Fruit fly (Drosophila melanogaster) whole organism, embryonic: ENCODE measurements around the gene CG5687.

Experiments
- B-H1 ChIP-seq: fragments of 200-800 bp; sonication (Bioruptor generic); IDR thresholded peaks from 3 replicates; pipeline ENCODE4 v1.3.6; 2022; ENCODE audit warnings: missing biosample characterization, missing genetic modification characterization
- Blimp-1 ChIP-seq: fragments of 200-800 bp; sonication (Bioruptor generic); optimal IDR thresholded peaks from 3 replicates; lab custom pipeline; 2018; ENCODE audit warnings: missing biosample characterization, missing genetic modification characterization, mild to moderate bottlenecking, moderate library complexity, missing genetic modification reagents
- Bteb2 ChIP-seq: fragments of 200-800 bp; sonication (Bioruptor generic); optimal IDR thresholded peaks from 2 replicates; lab custom pipeline; 2016; ENCODE audit warnings: missing biosample characterization, missing genetic modification characterization
- C15 ChIP-seq: fragments of 200-800 bp; sonication (Bioruptor generic); IDR thresholded peaks from 3 replicates; pipeline ENCODE4 v1.3.6; 2022; ENCODE audit warnings: missing biosample characterization, missing genetic modification characterization
- CG11504 ChIP-seq: fragments of 200-800 bp; sonication (Bioruptor generic); optimal IDR thresholded peaks from 3 replicates; lab custom pipeline; 2019; ENCODE audit warnings: missing biosample characterization, mild to moderate bottlenecking, missing genetic modification characterization, moderate library complexity
- CG12104 ChIP-seq: fragments of 200-800 bp; sonication (Bioruptor generic); optimal IDR thresholded peaks from 3 replicates; lab custom pipeline; 2016; ENCODE audit warnings: missing biosample characterization, missing genetic modification characterization
- CG12155 ChIP-seq: fragments of 200-800 bp; sonication (Bioruptor generic); optimal IDR thresholded peaks from 3 replicates; lab custom pipeline; 2016; ENCODE audit warnings: missing biosample characterization, missing genetic modification characterization
- CG12659 ChIP-seq: fragments of 200-800 bp; sonication (Bioruptor generic); optimal IDR thresholded peaks from 3 replicates; lab custom pipeline; 2017; ENCODE audit warnings: mild to moderate bottlenecking, missing biosample characterization, missing genetic modification reagents, missing genetic modification characterization
- CG12942 ChIP-seq: fragments of 200-800 bp; sonication (Bioruptor generic); optimal IDR thresholded peaks from 3 replicates; lab custom pipeline; 2016; ENCODE audit warnings: missing biosample characterization, missing genetic modification characterization
- CG13624 ChIP-seq: fragments of 200-800 bp; sonication (Bioruptor generic); optimal IDR thresholded peaks from 2 replicates; lab custom pipeline; 2016; ENCODE audit warnings: missing biosample characterization, missing genetic modification characterization
- CG15011 ChIP-seq: fragments of 200-800 bp; sonication (Bioruptor generic); optimal IDR thresholded peaks from 3 replicates; lab custom pipeline; 2018; ENCODE audit warnings: missing biosample characterization, mild to moderate bottlenecking, missing genetic modification characterization
- CG15696 ChIP-seq: fragments of 200-800 bp; sonication (Bioruptor generic); optimal IDR thresholded peaks from 2 replicates; lab custom pipeline; 2019; ENCODE audit warnings: missing biosample characterization, mild to moderate bottlenecking, missing genetic modification characterization, moderate library complexity
- CG17186 ChIP-seq: fragments of 200-800 bp; sonication (Bioruptor generic); optimal IDR thresholded peaks from 3 replicates; lab custom pipeline; 2017; ENCODE audit warnings: missing biosample characterization, missing genetic modification reagents, missing genetic modification characterization
- CG17359 ChIP-seq: fragments of 200-800 bp; sonication (Bioruptor generic); optimal IDR thresholded peaks from 3 replicates; lab custom pipeline; 2018; ENCODE audit warnings: missing biosample characterization, mild to moderate bottlenecking, missing genetic modification characterization, moderate library complexity
- CG1792 ChIP-seq: fragments of 200-800 bp; sonication (Bioruptor generic); optimal IDR thresholded peaks from 2 replicates; lab custom pipeline; 2016; ENCODE audit warnings: missing biosample characterization, missing genetic modification characterization
- CG2116 ChIP-seq: fragments of 200-800 bp; sonication (Bioruptor generic); optimal IDR thresholded peaks from 3 replicates; lab custom pipeline; 2018; ENCODE audit warnings: missing biosample characterization, mild to moderate bottlenecking, missing genetic modification characterization
- CG2120 ChIP-seq: fragments of 200-800 bp; sonication (Bioruptor generic); optimal IDR thresholded peaks from 3 replicates; lab custom pipeline; 2016; ENCODE audit warnings: missing biosample characterization, missing genetic modification characterization
- CG2678 ChIP-seq: fragments of 200-800 bp; sonication (Bioruptor generic); optimal IDR thresholded peaks from 3 replicates; lab custom pipeline; 2019; ENCODE audit warnings: missing biosample characterization, mild to moderate bottlenecking, missing genetic modification characterization, moderate library complexity
- CG3847 ChIP-seq: fragments of 200-800 bp; sonication (Bioruptor generic); IDR thresholded peaks from 2 replicates; pipeline ENCODE4 v1.3.6; 2022; ENCODE audit warnings: missing biosample characterization, missing genetic modification characterization
- CG42726 ChIP-seq: fragments of 200-800 bp; sonication (Bioruptor generic); IDR thresholded peaks from 2 replicates; pipeline ENCODE4 v1.3.6; 2022; ENCODE audit warnings: missing biosample characterization, missing genetic modification characterization; ENCODE audit not compliant: partially characterized antibody
- CG4360 ChIP-seq: fragments of 200-800 bp; sonication (Bioruptor generic); IDR thresholded peaks from 2 replicates; pipeline ENCODE4 v1.3.6; 2022; ENCODE audit warnings: missing biosample characterization, missing genetic modification characterization
- CG6683 ChIP-seq: fragments of 200-800 bp; sonication (Bioruptor generic); optimal IDR thresholded peaks from 2 replicates; lab custom pipeline; 2017; ENCODE audit warnings: missing biosample characterization, mild to moderate bottlenecking, missing genetic modification characterization, missing genetic modification reagents
- CG8281 ChIP-seq: fragments of 200-800 bp; sonication (Bioruptor generic); optimal IDR thresholded peaks from 2 replicates; lab custom pipeline; 2018; ENCODE audit warnings: missing biosample characterization, mild to moderate bottlenecking, missing genetic modification characterization, moderate library complexity
- CG8765 ChIP-seq: fragments of 200-800 bp; sonication (Bioruptor generic); IDR thresholded peaks from 2 replicates; pipeline ENCODE4 v1.3.6; 2022; ENCODE audit warnings: missing biosample characterization, missing genetic modification characterization
- CrebB ChIP-seq: fragments of 200-800 bp; sonication (Bioruptor generic); optimal IDR thresholded peaks from 3 replicates; lab custom pipeline; 2018; ENCODE audit warnings: missing biosample characterization, mild to moderate bottlenecking, missing genetic modification characterization
- Dip2 ChIP-seq: fragments of 200-800 bp; sonication (Bioruptor generic); IDR thresholded peaks from 2 replicates; pipeline ENCODE4 v1.3.6; 2022; ENCODE audit warnings: missing biosample characterization, missing genetic modification characterization
- Dip3 ChIP-seq: fragments of 200-800 bp; sonication (Bioruptor generic); optimal IDR thresholded peaks from 3 replicates; lab custom pipeline; 2016; ENCODE audit warnings: missing biosample characterization, missing genetic modification characterization
- Doc2 ChIP-seq: fragments of 200-800 bp; sonication (Bioruptor generic); IDR thresholded peaks from 2 replicates; pipeline ENCODE4 v1.3.6; 2022; ENCODE audit warnings: missing biosample characterization, missing genetic modification characterization
- Fer1 ChIP-seq: fragments of 200-800 bp; sonication (Bioruptor generic); optimal IDR thresholded peaks from 2 replicates; lab custom pipeline; 2017; ENCODE audit warnings: missing biosample characterization, mild to moderate bottlenecking, missing genetic modification characterization
- Hmr ChIP-seq: fragments of 200-800 bp; sonication (Bioruptor generic); optimal IDR thresholded peaks from 3 replicates; lab custom pipeline; 2017; ENCODE audit warnings: mild to moderate bottlenecking, missing biosample characterization, missing genetic modification reagents, missing genetic modification characterization
- Hmx ChIP-seq: fragments of 200-800 bp; sonication (Bioruptor generic); optimal IDR thresholded peaks from 2 replicates; lab custom pipeline; 2016; ENCODE audit warnings: missing biosample characterization, missing genetic modification characterization
- Myb ChIP-seq: fragments of 200-800 bp; sonication (Bioruptor generic); optimal IDR thresholded peaks from 2 replicates; lab custom pipeline; 2016; ENCODE audit warnings: missing biosample characterization, missing genetic modification characterization
- NK7.1 ChIP-seq: fragments of 200-800 bp; sonication (Bioruptor generic); optimal IDR thresholded peaks from 3 replicates; lab custom pipeline; 2016; ENCODE audit warnings: missing biosample characterization, missing genetic modification characterization
- Neu2 ChIP-seq: fragments of 200-800 bp; sonication (Bioruptor generic); optimal IDR thresholded peaks from 3 replicates; lab custom pipeline; 2016; ENCODE audit warnings: missing biosample characterization, missing genetic modification characterization, borderline replicate concordance
- Nf-YB ChIP-seq: fragments of 200-800 bp; sonication (Bioruptor generic); optimal IDR thresholded peaks from 3 replicates; lab custom pipeline; 2019; ENCODE audit warnings: missing biosample characterization, mild to moderate bottlenecking, missing genetic modification characterization, moderate library complexity
- Rfx ChIP-seq: fragments of 200-800 bp; sonication (Bioruptor generic); IDR thresholded peaks from 2 replicates; pipeline ENCODE4 v1.3.6; 2022; ENCODE audit warnings: missing biosample characterization, missing genetic modification characterization
- Sox102F ChIP-seq: fragments of 200-800 bp; sonication (Bioruptor generic); optimal IDR thresholded peaks from 2 replicates; lab custom pipeline; 2018; ENCODE audit warnings: missing biosample characterization, mild to moderate bottlenecking, missing genetic modification characterization, moderate library complexity
- crp ChIP-seq, 2 experiments: fragments of 200-800 bp; sonication (Bioruptor generic); optimal IDR thresholded peaks; 2 replicates in 1 of 2; 3 replicates in 1 of 2; lab custom pipeline; 2017; ENCODE audit warnings: missing biosample characterization in 2 of 2, missing genetic modification characterization in 2 of 2, mild to moderate bottlenecking in 1 of 2, moderate library complexity in 1 of 2
- disco-r ChIP-seq: fragments of 200-800 bp; sonication (Bioruptor generic); optimal IDR thresholded peaks from 2 replicates; lab custom pipeline; 2016; ENCODE audit warnings: missing biosample characterization, missing genetic modification characterization
- gem ChIP-seq: fragments of 200-800 bp; sonication (Bioruptor generic); optimal IDR thresholded peaks from 2 replicates; lab custom pipeline; 2019; ENCODE audit warnings: missing biosample characterization, mild to moderate bottlenecking, missing genetic modification characterization, moderate library complexity
- gt ChIP-seq: fragments of 200-800 bp; sonication (Bioruptor generic); IDR thresholded peaks from 2 replicates; pipeline ENCODE4 v1.3.6; 2022; ENCODE audit warnings: missing biosample characterization, missing genetic modification characterization
- jing ChIP-seq: fragments of 200-800 bp; sonication (Bioruptor generic); optimal IDR thresholded peaks from 2 replicates; lab custom pipeline; 2018; ENCODE audit warnings: missing biosample characterization, mild to moderate bottlenecking, missing genetic modification characterization
- luna ChIP-seq: fragments of 200-800 bp; sonication (Bioruptor generic); optimal IDR thresholded peaks from 2 replicates; lab custom pipeline; 2016; ENCODE audit warnings: missing biosample characterization, missing genetic modification characterization
- odd ChIP-seq: fragments of 200-800 bp; sonication (Bioruptor generic); optimal IDR thresholded peaks from 2 replicates; lab custom pipeline; 2017; ENCODE audit warnings: missing biosample characterization, mild to moderate bottlenecking, missing genetic modification characterization
- onecut ChIP-seq: fragments of 200-800 bp; sonication (Bioruptor generic); IDR thresholded peaks from 2 replicates; pipeline ENCODE4 v1.3.6; 2022; ENCODE audit warnings: missing biosample characterization, missing genetic modification characterization
- row ChIP-seq: fragments of 200-800 bp; sonication (Bioruptor generic); IDR thresholded peaks from 3 replicates; pipeline ENCODE4 v1.3.6; 2022; ENCODE audit warnings: missing biosample characterization, missing genetic modification characterization
- sens ChIP-seq: fragments of 200-800 bp; sonication (Bioruptor generic); peaks from one replicate; lab custom pipeline; 2016; ENCODE audit warnings: missing biosample characterization, missing genetic modification characterization
- sob ChIP-seq: fragments of 200-800 bp; sonication (Bioruptor generic); IDR thresholded peaks from 2 replicates; pipeline ENCODE4 v1.3.6; 2022; ENCODE audit warnings: missing biosample characterization, missing genetic modification characterization
- ssp ChIP-seq: fragments of 200-800 bp; sonication (Bioruptor generic); IDR thresholded peaks from 2 replicates; pipeline ENCODE4 v1.3.6; 2022; ENCODE audit warnings: missing biosample characterization, missing genetic modification characterization
- unpg ChIP-seq: fragments of 200-800 bp; sonication (Bioruptor generic); optimal IDR thresholded peaks from 3 replicates; lab custom pipeline; 2018; ENCODE audit warnings: missing biosample characterization, mild to moderate bottlenecking, missing genetic modification characterization, moderate library complexity
- vnd ChIP-seq: fragments of 200-800 bp; sonication (Bioruptor generic); IDR thresholded peaks from 3 replicates; pipeline ENCODE4 v1.3.6; 2022; ENCODE audit warnings: missing biosample characterization, missing genetic modification characterization; ENCODE audit not compliant: partially characterized antibody

Gene CG5687

DNA sequence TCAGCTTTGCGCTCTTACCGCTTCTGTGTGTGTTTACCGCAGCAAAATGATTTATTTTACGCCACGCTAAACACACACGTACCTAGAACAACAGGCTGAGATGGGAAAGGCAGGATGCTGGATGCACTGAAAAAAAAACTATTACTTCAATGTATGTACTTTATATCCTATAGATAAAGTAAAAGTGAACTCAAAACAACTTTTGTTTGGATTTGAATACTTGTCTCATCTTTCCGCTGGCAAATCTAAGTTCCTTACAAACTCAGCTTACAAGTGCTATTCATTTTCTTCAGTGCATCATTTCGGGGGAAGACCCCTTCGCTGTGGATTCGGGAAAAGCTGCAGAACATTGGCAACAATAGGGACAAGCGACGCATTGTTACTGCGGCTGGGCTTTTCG lies 37.9 kb upstream of the CG5687 start (continued):
- TF ChIP-seq sens (peak; percentile 22), CG12104 (GFP tag; lab: Kevin White, UChicago) (no peak), CG17186 (GFP tag; lab: Kevin White, UChicago) (no peak), Hmx (GFP tag; lab: Kevin White, UChicago) (no peak), unpg (peak; percentile 7), C15 (GFP tag; lab: Robert Waterston, UW) (no peak), CG42726 (GFP tag; lab: Robert Waterston, UW) (no peak), CG12659 (no peak), B-H1 (GFP tag; lab: Robert Waterston, UW) (no peak), CG6683 (GFP tag; lab: Kevin White, UChicago) (no peak), CG2678 (tag; lab: Kevin White, UChicago) (peak; percentile 58), odd (GFP tag; lab: Kevin White, UChicago) (no peak), row (GFP tag; lab: Robert Waterston, UW) (peak; percentile 50; the same call in 2 of the 3 replicates), CG12155 (GFP tag; lab: Kevin White, UChicago) (no peak), CG2116 (GFP tag; lab: Kevin White, UChicago) (no peak), Neu2 (GFP tag; lab: Kevin White, UChicago) (no peak), luna (no peak), Dip3 (GFP tag; lab: Kevin White, UChicago) (no peak), ssp (peak; percentile 17; the same call in 1 of the 2 replicates), gt (GFP tag; lab: Robert Waterston, UW) (no peak), Nf-YB (no peak), CG15011 (GFP tag; lab: Kevin White, UChicago) (no peak), Sox102F (no peak), onecut (GFP tag; lab: Robert Waterston, UW) (no peak), CG1792 (GFP tag; lab: Kevin White, UChicago) (no peak), Rfx (GFP tag; lab: Robert Waterston, UW) (peak; percentile 46; the same call in 1 of the 2 replicates), CG13624 (GFP tag; lab: Kevin White, UChicago) (peak; percentile 35), NK7.1 (GFP tag; lab: Kevin White, UChicago) (no peak), crp (GFP tag; optimal IDR thresholded peaks at IDR 0.05; lab: Kevin White, UChicago) (no peak), sob (GFP tag; lab: Robert Waterston, UW) (peak; percentile 47; the same call in 1 of the 2 replicates), Dip2 (GFP tag; lab: Robert Waterston, UW) (no peak), CG11504 (tag; lab: Kevin White, UChicago) (peak; percentile 41), Hmr (GFP tag; lab: Kevin White, UChicago) (peak; percentile 64), disco-r (GFP tag; lab: Kevin White, UChicago) (no peak), CG4360 (GFP tag; lab: Robert Waterston, UW) (no peak), CG12942 (GFP tag; lab: Kevin White, UChicago) (no peak), CrebB (tag; lab: Kevin White, UChicago) (no peak), Bteb2 (GFP tag; lab: Kevin White, UChicago) (no peak), CG3847 (GFP tag; lab: Robert Waterston, UW) (peak; percentile 36; the same call in 1 of the 2 replicates), Blimp-1 (GFP tag; lab: Kevin White, UChicago) (no peak), CG15696 (tag; lab: Kevin White, UChicago) (no peak), CG17359 (tag; lab: Kevin White, UChicago) (peak; percentile 22), Myb (no peak), jing (GFP tag; lab: Kevin White, UChicago) (no peak), CG8281 (tag; lab: Kevin White, UChicago) (no peak), Fer1 (GFP tag; lab: Kevin White, UChicago) (peak; percentile 21), Doc2 (GFP tag; lab: Robert Waterston, UW) (no peak), CG8765 (no peak), gem (tag; lab: Kevin White, UChicago) (peak; percentile 38), vnd (GFP tag; lab: Robert Waterston, UW) (no peak), CG2120 (GFP tag; lab: Kevin White, UChicago) (peak; percentile 55)
